Fruit fly (Drosophila melanogaster) whole organism, embryonic: ENCODE data around the gene phol.

Experiments used
- Antp ChIP-seq: fragments of 200-800 bp; sonication (Bioruptor generic); optimal IDR thresholded peaks from 3 replicates; lab custom pipeline; 2016; ENCODE audit warnings: missing biosample characterization, missing genetic modification characterization
- Atf-2 ChIP-seq: fragments of 200-800 bp; sonication (Bioruptor generic); optimal IDR thresholded peaks from 2 replicates; lab custom pipeline; 2016; ENCODE audit warnings: missing biosample characterization, missing genetic modification characterization
- C15 ChIP-seq: fragments of 200-800 bp; sonication (Bioruptor generic); IDR thresholded peaks from 3 replicates; pipeline ENCODE4 v1.3.6; 2022; ENCODE audit warnings: missing biosample characterization, missing genetic modification characterization
- CG10366 ChIP-seq: fragments of 200-800 bp; sonication (Bioruptor generic); IDR thresholded peaks from 2 replicates; pipeline ENCODE4 v1.3.6; 2022; ENCODE audit warnings: missing biosample characterization, missing genetic modification characterization
- CG11085 ChIP-seq: fragments of 200-800 bp; sonication (Bioruptor generic); IDR thresholded peaks from 2 replicates; pipeline ENCODE4 v1.3.6; 2022; ENCODE audit warnings: missing biosample characterization, missing genetic modification characterization
- CG11093 ChIP-seq: fragments of 200-800 bp; sonication (Bioruptor generic); IDR thresholded peaks from 3 replicates; pipeline ENCODE4 v1.3.6; 2022; ENCODE audit warnings: missing biosample characterization, missing genetic modification characterization
- CG12219 ChIP-seq: fragments of 200-800 bp; sonication (Bioruptor generic); optimal IDR thresholded peaks from 3 replicates; lab custom pipeline; 2018; ENCODE audit warnings: missing biosample characterization, mild to moderate bottlenecking, missing genetic modification characterization
- CG12299 ChIP-seq: fragments of 200-800 bp; sonication (Bioruptor generic); optimal IDR thresholded peaks from 2 replicates; lab custom pipeline; 2018; ENCODE audit warnings: missing biosample characterization, mild to moderate bottlenecking, missing genetic modification characterization
- CG12769 ChIP-seq: fragments of 200-800 bp; sonication (Bioruptor generic); optimal IDR thresholded peaks from 2 replicates; lab custom pipeline; 2019; ENCODE audit warnings: missing biosample characterization, mild to moderate bottlenecking, missing genetic modification characterization, moderate library complexity
- CG13624 ChIP-seq: fragments of 200-800 bp; sonication (Bioruptor generic); optimal IDR thresholded peaks from 2 replicates; lab custom pipeline; 2016; ENCODE audit warnings: missing biosample characterization, missing genetic modification characterization
- CG15011 ChIP-seq: fragments of 200-800 bp; sonication (Bioruptor generic); optimal IDR thresholded peaks from 3 replicates; lab custom pipeline; 2018; ENCODE audit warnings: missing biosample characterization, mild to moderate bottlenecking, missing genetic modification characterization
- CG15479 ChIP-seq: fragments of 200-800 bp; sonication (Bioruptor generic); optimal IDR thresholded peaks from 3 replicates; lab custom pipeline; 2019; ENCODE audit warnings: missing biosample characterization, mild to moderate bottlenecking, missing genetic modification characterization, moderate library complexity
- CG1602 ChIP-seq: fragments of 200-800 bp; sonication (Bioruptor generic); optimal IDR thresholded peaks from 3 replicates; lab custom pipeline; 2016; ENCODE audit warnings: missing biosample characterization, missing genetic modification characterization
- CG2889 ChIP-seq: fragments of 200-800 bp; sonication (Bioruptor generic); IDR thresholded peaks from 3 replicates; pipeline ENCODE4 v1.3.6; 2022; ENCODE audit warnings: missing biosample characterization, missing genetic modification characterization
- CG3281 ChIP-seq: fragments of 200-800 bp; sonication (Bioruptor generic); optimal IDR thresholded peaks from 3 replicates; lab custom pipeline; 2017; ENCODE audit warnings: missing biosample characterization, mild to moderate bottlenecking, missing genetic modification characterization
- CG3847 ChIP-seq: fragments of 200-800 bp; sonication (Bioruptor generic); IDR thresholded peaks from 2 replicates; pipeline ENCODE4 v1.3.6; 2022; ENCODE audit warnings: missing biosample characterization, missing genetic modification characterization
- CG4404 ChIP-seq: fragments of 200-800 bp; sonication (Bioruptor generic); IDR thresholded peaks from 2 replicates; pipeline ENCODE4 v1.3.6; 2022; ENCODE audit warnings: missing biosample characterization, missing genetic modification characterization
- CG4730 ChIP-seq: fragments of 200-800 bp; sonication (Bioruptor generic); IDR thresholded peaks from 2 replicates; pipeline ENCODE4 v1.3.6; 2022; ENCODE audit warnings: missing biosample characterization, missing genetic modification characterization
- CG4854 ChIP-seq: fragments of 200-800 bp; sonication (Bioruptor generic); optimal IDR thresholded peaks from 2 replicates; lab custom pipeline; 2016; ENCODE audit warnings: missing biosample characterization, missing genetic modification characterization, inconsistent platforms
- CG7372 ChIP-seq: fragments of 200-800 bp; sonication (Bioruptor generic); IDR thresholded peaks from 2 replicates; pipeline ENCODE4 v1.3.6; 2022; ENCODE audit warnings: missing biosample characterization, missing genetic modification characterization
- CG7556 ChIP-seq: fragments of 200-800 bp; sonication (Bioruptor generic); optimal IDR thresholded peaks from 2 replicates; lab custom pipeline; 2017; ENCODE audit warnings: missing biosample characterization, mild to moderate bottlenecking, missing genetic modification characterization
- CG9817 ChIP-seq: fragments of 200-800 bp; sonication (Bioruptor generic); optimal IDR thresholded peaks from 2 replicates; lab custom pipeline; 2018; ENCODE audit warnings: missing biosample characterization, mild to moderate bottlenecking, missing genetic modification characterization, moderate library complexity
- CHES-1-like ChIP-seq: fragments of 200-800 bp; sonication (Bioruptor generic); optimal IDR thresholded peaks from 2 replicates; lab custom pipeline; 2016; ENCODE audit warnings: missing biosample characterization, missing genetic modification characterization
- Dip3 ChIP-seq: fragments of 200-800 bp; sonication (Bioruptor generic); optimal IDR thresholded peaks from 3 replicates; lab custom pipeline; 2016; ENCODE audit warnings: missing biosample characterization, missing genetic modification characterization
- Drgx ChIP-seq: fragments of 200-800 bp; sonication (Bioruptor generic); IDR thresholded peaks from 2 replicates; pipeline ENCODE4 v1.3.6; 2022; ENCODE audit warnings: missing biosample characterization, missing genetic modification characterization
- HHEX ChIP-seq: fragments of 200-800 bp; sonication (Bioruptor generic); optimal IDR thresholded peaks from 3 replicates; lab custom pipeline; 2017; ENCODE audit warnings: missing biosample characterization, mild to moderate bottlenecking, missing genetic modification characterization, missing genetic modification reagents
- Hr39 ChIP-seq: fragments of >200 bp; optimal IDR thresholded peaks from 2 replicates; lab custom pipeline; 2017
- Hr51 ChIP-seq, 2 experiments: fragments of 200-800 bp; sonication (Bioruptor generic); optimal IDR thresholded peaks; 2 replicates in 1 of 2; 3 replicates in 1 of 2; lab custom pipeline; 2016 to 2018; ENCODE audit warnings: missing biosample characterization in 2 of 2, missing genetic modification characterization in 2 of 2, mild to moderate bottlenecking in 1 of 2, moderate library complexity in 1 of 2
- NC2β ChIP-seq: fragments of 200-800 bp; sonication (Bioruptor generic); optimal IDR thresholded peaks from 2 replicates; lab custom pipeline; 2016; ENCODE audit warnings: missing biosample characterization, missing genetic modification characterization
- NK7.1 ChIP-seq: fragments of 200-800 bp; sonication (Bioruptor generic); optimal IDR thresholded peaks from 3 replicates; lab custom pipeline; 2016; ENCODE audit warnings: missing biosample characterization, missing genetic modification characterization
- Oaz ChIP-seq: fragments of 200-800 bp; sonication (Bioruptor generic); IDR thresholded peaks from 2 replicates; pipeline ENCODE4 v1.3.6; 2022; ENCODE audit warnings: missing biosample characterization, missing genetic modification characterization
- Sox102F ChIP-seq: fragments of 200-800 bp; sonication (Bioruptor generic); optimal IDR thresholded peaks from 2 replicates; lab custom pipeline; 2018; ENCODE audit warnings: missing biosample characterization, mild to moderate bottlenecking, missing genetic modification characterization, moderate library complexity
- ab ChIP-seq: fragments of 200-800 bp; sonication (Bioruptor generic); optimal IDR thresholded peaks from 2 replicates; lab custom pipeline; 2016; ENCODE audit warnings: missing biosample characterization, missing genetic modification characterization
- amos ChIP-seq: fragments of 200-800 bp; sonication (Bioruptor generic); IDR thresholded peaks from 2 replicates; pipeline ENCODE4 v1.3.6; 2022; ENCODE audit warnings: missing biosample characterization, missing genetic modification characterization; ENCODE audit not compliant: partially characterized antibody
- crc ChIP-seq: fragments of 200-800 bp; sonication (Bioruptor generic); optimal IDR thresholded peaks from 2 replicates; lab custom pipeline; 2016; ENCODE audit warnings: missing biosample characterization, missing genetic modification characterization
- cwo ChIP-seq: fragments of 200-800 bp; sonication (Bioruptor generic); optimal IDR thresholded peaks from 3 replicates; lab custom pipeline; 2017; ENCODE audit warnings: missing biosample characterization, missing genetic modification characterization, mild to moderate bottlenecking, moderate library complexity, missing genetic modification reagents
- dysf ChIP-seq: fragments of 200-800 bp; sonication (Bioruptor generic); IDR thresholded peaks from 3 replicates; pipeline ENCODE4 v1.3.6; 2022; ENCODE audit warnings: missing biosample characterization, missing genetic modification characterization
- eyg ChIP-seq: fragments of 200-800 bp; sonication (Bioruptor generic); optimal IDR thresholded peaks from 3 replicates; lab custom pipeline; 2016; ENCODE audit warnings: missing biosample characterization, missing genetic modification characterization
- gcm ChIP-seq: fragments of 200-800 bp; sonication (Bioruptor generic); optimal IDR thresholded peaks from 2 replicates; lab custom pipeline; 2019; ENCODE audit warnings: missing biosample characterization, mild to moderate bottlenecking, missing genetic modification characterization, moderate library complexity
- hb ChIP-seq: fragments of 200-800 bp; sonication (Bioruptor generic); IDR thresholded peaks from 3 replicates; pipeline ENCODE4 v1.3.6; 2022; ENCODE audit warnings: missing biosample characterization, missing genetic modification characterization; ENCODE audit not compliant: partially characterized antibody
- pum ChIP-seq: fragments of 200-800 bp; sonication (Bioruptor generic); optimal IDR thresholded peaks from 2 replicates; lab custom pipeline; 2016; ENCODE audit warnings: missing biosample characterization, missing genetic modification characterization
- ranshi ChIP-seq: fragments of 200-800 bp; sonication (Bioruptor generic); IDR thresholded peaks from 2 replicates; pipeline ENCODE4 v1.3.6; 2022; ENCODE audit warnings: missing biosample characterization, missing genetic modification characterization
- salm ChIP-seq: fragments of 200-800 bp; sonication (Bioruptor generic); optimal IDR thresholded peaks from 2 replicates; lab custom pipeline; 2018; ENCODE audit warnings: missing biosample characterization, mild to moderate bottlenecking, missing genetic modification characterization
- scrt ChIP-seq: fragments of 200-800 bp; sonication (Bioruptor generic); optimal IDR thresholded peaks from 2 replicates; lab custom pipeline; 2018; ENCODE audit warnings: missing biosample characterization, mild to moderate bottlenecking, missing genetic modification characterization, moderate library complexity
- sens-2 ChIP-seq: fragments of 200-800 bp; sonication (Bioruptor generic); IDR thresholded peaks from 2 replicates; pipeline ENCODE4 v1.3.6; 2022; ENCODE audit warnings: missing biosample characterization, missing genetic modification characterization
- seq ChIP-seq: fragments of 200-800 bp; sonication (Bioruptor generic); IDR thresholded peaks from 2 replicates; pipeline ENCODE4 v1.3.6; 2022; ENCODE audit warnings: missing biosample characterization, missing genetic modification characterization
- sima ChIP-seq: fragments of 200-800 bp; sonication (Bioruptor generic); optimal IDR thresholded peaks from 2 replicates; lab custom pipeline; 2016; ENCODE audit warnings: missing biosample characterization, missing genetic modification characterization
- slp2 ChIP-seq: fragments of 200-800 bp; sonication (Bioruptor generic); optimal IDR thresholded peaks from 2 replicates; lab custom pipeline; 2016; ENCODE audit warnings: missing biosample characterization, missing genetic modification characterization
- sqz ChIP-seq: fragments of 200-800 bp; sonication (Bioruptor generic); optimal IDR thresholded peaks from 3 replicates; lab custom pipeline; 2018; ENCODE audit warnings: missing biosample characterization, mild to moderate bottlenecking, missing genetic modification characterization
- yki ChIP-seq: fragments of >200 bp; optimal IDR thresholded peaks from 3 replicates; lab custom pipeline; 2018
- zfh2 ChIP-seq: fragments of 200-800 bp; sonication (Bioruptor generic); optimal IDR thresholded peaks from 2 replicates; lab custom pipeline; 2016; ENCODE audit warnings: missing biosample characterization, missing genetic modification characterization

phol gene

DNA sequence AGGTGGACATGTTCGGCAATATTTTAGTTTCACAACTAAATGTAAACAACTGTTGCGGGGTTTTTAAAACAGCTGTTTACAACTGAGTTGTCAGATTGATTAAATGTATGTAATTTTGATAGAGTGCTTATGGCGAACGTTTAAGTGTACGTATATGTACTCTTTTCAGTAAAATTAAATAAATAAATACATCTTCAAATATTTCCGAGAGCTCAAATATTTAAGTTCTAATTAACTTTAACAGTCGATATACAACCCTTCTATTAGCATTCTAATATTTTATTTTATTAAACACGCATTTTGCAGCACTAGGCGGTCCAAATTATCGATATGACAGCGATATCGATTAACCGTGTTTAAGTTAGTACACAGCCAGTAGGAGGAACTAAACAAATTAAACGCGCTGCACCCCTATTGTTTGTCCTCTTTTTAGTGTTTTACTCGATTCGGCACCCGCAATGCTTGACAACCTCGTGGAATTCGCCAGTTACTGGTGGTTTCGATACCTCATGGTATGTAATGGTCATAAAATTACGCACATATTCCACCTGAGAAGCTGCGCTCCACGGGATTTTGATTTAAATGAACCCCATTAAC lies 4.5 kb downstream of the phol start, which contains the start of the genes CG3448 and ghi (continued):
- TF ChIP-seq CG3281 (GFP tag; lab: Kevin White, UChicago): peak; percentile 68
- TF ChIP-seq slp2 (GFP tag; lab: Kevin White, UChicago): no peak
- TF ChIP-seq CG4854 (GFP tag; lab: Kevin White, UChicago): peak; percentile 0
- no peak for TF ChIP-seq Antp (GFP tag; lab: Kevin White, UChicago)
- peak; percentile 73 for TF ChIP-seq CG9817 (tag; lab: Kevin White, UChicago)
- peak; percentile 43; the same call in 1 of the 2 replicates for TF ChIP-seq ranshi (GFP tag; lab: Robert Waterston, UW)
- TF ChIP-seq Dip3: peak; percentile 28
- no peak for TF ChIP-seq C15 (GFP tag; lab: Robert Waterston, UW)
- no peak for TF ChIP-seq CG15479 (GFP tag; lab: Kevin White, UChicago)
- TF ChIP-seq zfh2: peak; percentile 67
- no peak for TF ChIP-seq NK7.1 (GFP tag; lab: Kevin White, UChicago)
- TF ChIP-seq CHES-1-like (GFP tag; lab: Kevin White, UChicago): peak; percentile 28
- peak; percentile 91 for TF ChIP-seq scrt (GFP tag; lab: Kevin White, UChicago)
- TF ChIP-seq Drgx (GFP tag; lab: Robert Waterston, UW): peak; percentile 42
- TF ChIP-seq CG10366: no peak
- peak; percentile 65; the same call in 2 of the 3 replicates for TF ChIP-seq dysf (GFP tag; lab: Robert Waterston, UW)
- TF ChIP-seq CG2889 (GFP tag; lab: Robert Waterston, UW): no peak
- TF ChIP-seq CG15011: peak; percentile 51
- peak; percentile 8 for TF ChIP-seq CG12299 (tag; lab: Kevin White, UChicago)
- no peak for TF ChIP-seq CG1602 (GFP tag; lab: Kevin White, UChicago)
- TF ChIP-seq CG7372 (GFP tag; lab: Robert Waterston, UW): peak; percentile 68
- peak; percentile 11 for TF ChIP-seq pum (GFP tag; lab: Kevin White, UChicago)
- TF ChIP-seq CG13624: peak; percentile 37
- 0 out of 2 replicates have a peak, but pooled peaks have one; percentile 41 for TF ChIP-seq CG4730
- TF ChIP-seq CG12769 (tag; lab: Kevin White, UChicago): peak; percentile 8
- TF ChIP-seq yki (lab: Kevin White, UChicago): no peak
- TF ChIP-seq eyg (GFP tag; lab: Kevin White, UChicago): no peak
- TF ChIP-seq hb (GFP tag; lab: Robert Waterston, UW): peak; percentile 43; the same call in 1 of the 3 replicates
- TF ChIP-seq CG3847 (GFP tag; lab: Robert Waterston, UW): peak; percentile 49; the same call in 1 of the 2 replicates
- no peak for TF ChIP-seq Oaz (GFP tag; lab: Robert Waterston, UW)
- no peak for TF ChIP-seq sens-2
- TF ChIP-seq gcm: peak; percentile 62
- TF ChIP-seq Hr51 (GFP tag; optimal IDR thresholded peaks at IDR 0.05; lab: Kevin White, UChicago): peak in 1 of 2 experiments; percentile 47
- TF ChIP-seq Sox102F (GFP tag; lab: Kevin White, UChicago): peak; percentile 52
- no peak for TF ChIP-seq CG11093 (GFP tag; lab: Robert Waterston, UW)
- peak; percentile 62 for TF ChIP-seq CG7556 (GFP tag; lab: Kevin White, UChicago)
- no peak for TF ChIP-seq sima (GFP tag; lab: Kevin White, UChicago)
- peak; percentile 55 for TF ChIP-seq sqz (GFP tag; lab: Kevin White, UChicago)
- TF ChIP-seq ab (GFP tag; lab: Kevin White, UChicago): no peak
- TF ChIP-seq Atf-2: no peak
- no peak for TF ChIP-seq NC2β (GFP tag; lab: Kevin White, UChicago)
- TF ChIP-seq salm: peak; percentile 9
- peak; percentile 19; the same call in 1 of the 2 replicates for TF ChIP-seq CG11085 (GFP tag; lab: Robert Waterston, UW)
- peak; percentile 41 for TF ChIP-seq cwo (GFP tag; lab: Kevin White, UChicago)
- peak; percentile 49; the same call in 1 of the 2 replicates for TF ChIP-seq CG4404 (GFP tag; lab: Robert Waterston, UW)
- TF ChIP-seq amos: peak; percentile 73; the same call in 1 of the 2 replicates
- no peak for TF ChIP-seq Hr39
- no peak for TF ChIP-seq crc
- TF ChIP-seq HHEX (GFP tag; lab: Kevin White, UChicago): peak; percentile 64
- TF ChIP-seq seq (GFP tag; lab: Robert Waterston, UW): no peak
- no peak for TF ChIP-seq CG12219 (GFP tag; lab: Kevin White, UChicago)
